Worm (Caenorhabditis elegans): ENCODE data around the gene D1054.1.

DNA sequence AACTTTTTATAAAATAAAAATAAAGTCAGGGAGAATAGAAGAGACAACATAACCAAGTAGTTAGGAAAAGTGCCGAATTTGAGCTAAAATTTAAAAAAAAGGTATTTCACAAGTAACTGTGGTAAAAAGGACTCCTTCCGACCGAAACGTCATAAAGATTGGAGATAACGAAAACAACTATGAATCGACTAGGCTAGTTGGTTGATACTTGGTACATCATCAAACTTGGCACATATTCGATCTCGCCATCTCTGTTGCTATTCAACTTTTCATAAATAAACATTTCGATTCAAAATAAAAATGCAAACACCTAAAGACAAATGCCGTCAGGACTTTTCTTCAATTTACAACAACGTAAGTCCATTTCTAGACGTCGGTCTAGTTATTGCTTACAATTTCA is 41.7 kb upstream of the D1054.1 start, which contains the start of gene C29A12.22:
- no peak for TF ChIP-seq W03F9.2 (tag; optimal IDR thresholded peaks at IDR 0.05)
- no peak for TF ChIP-seq him-1 (tag; optimal IDR thresholded peaks at IDR 0.05)
- TF ChIP-seq dao-5 (tag; optimal IDR thresholded peaks at IDR 0.05) = no peak
